Fruit fly (Drosophila melanogaster) whole organism, prepupa: ENCODE measurements around the gene CG43121.

Source experiments
- Blimp-1 ChIP-seq: fragments of 200-800 bp; sonication (Bioruptor generic); optimal IDR thresholded peaks from 3 replicates; lab custom pipeline; 2017; ENCODE audit warnings: missing biosample characterization, missing genetic modification characterization, mild to moderate bottlenecking, moderate library complexity, missing genetic modification reagents
- CG10631 ChIP-seq: fragments of 200-800 bp; sonication (Bioruptor generic); optimal IDR thresholded peaks from 2 replicates; lab custom pipeline; 2016; ENCODE audit warnings: missing biosample characterization, missing genetic modification characterization
- CG11294 ChIP-seq: fragments of 200-800 bp; sonication (Bioruptor generic); IDR thresholded peaks from 2 replicates; pipeline ENCODE4 v1.3.6; 2022; ENCODE audit warnings: missing biosample characterization, missing genetic modification characterization
- CG11762 ChIP-seq: fragments of 200-800 bp; sonication (Bioruptor generic); optimal IDR thresholded peaks from 3 replicates; lab custom pipeline; 2016; ENCODE audit warnings: missing biosample characterization, missing genetic modification characterization; ENCODE audit not compliant: insufficient read depth
- CG11902 ChIP-seq: fragments of 200-800 bp; sonication (Bioruptor generic); optimal IDR thresholded peaks from 3 replicates; lab custom pipeline; 2016; ENCODE audit warnings: missing biosample characterization, missing genetic modification characterization
- CG15336 ChIP-seq: fragments of 200-800 bp; sonication (Bioruptor generic); IDR thresholded peaks from 2 replicates; pipeline ENCODE4 v1.3.6; 2022; ENCODE audit warnings: missing biosample characterization, missing genetic modification characterization
- CG3032 ChIP-seq: fragments of 200-800 bp; optimal IDR thresholded peaks from 2 replicates; lab custom pipeline; 2019; ENCODE audit warnings: missing biosample characterization, mild to moderate bottlenecking, missing genetic modification characterization, moderate library complexity
- CG31627 ChIP-seq: fragments of 200-800 bp; sonication (Bioruptor generic); optimal IDR thresholded peaks from 3 replicates; lab custom pipeline; 2016; ENCODE audit warnings: missing biosample characterization, missing genetic modification characterization
- CG32006 ChIP-seq: fragments of 200-800 bp; sonication (Bioruptor generic); optimal IDR thresholded peaks from 3 replicates; lab custom pipeline; 2017; ENCODE audit warnings: missing biosample characterization, mild to moderate bottlenecking, missing genetic modification characterization
- CG34406 ChIP-seq: fragments of 200-800 bp; sonication (Bioruptor generic); optimal IDR thresholded peaks from 3 replicates; lab custom pipeline; 2016; ENCODE audit warnings: missing biosample characterization, missing genetic modification characterization
- CG3919 ChIP-seq: fragments of 200-800 bp; sonication (Bioruptor generic); optimal IDR thresholded peaks from 3 replicates; lab custom pipeline; 2016; ENCODE audit warnings: missing biosample characterization, missing genetic modification characterization
- CG4318 ChIP-seq: fragments of 200-800 bp; sonication (Bioruptor generic); optimal IDR thresholded peaks from 3 replicates; lab custom pipeline; 2017; ENCODE audit warnings: missing biosample characterization, mild to moderate bottlenecking, missing genetic modification characterization
- CG6276 ChIP-seq: fragments of 200-800 bp; sonication (Bioruptor generic); optimal IDR thresholded peaks from 2 replicates; lab custom pipeline; 2017; ENCODE audit warnings: missing biosample characterization, mild to moderate bottlenecking, missing genetic modification characterization
- CG6792 ChIP-seq: fragments of 200-800 bp; sonication (Bioruptor generic); optimal IDR thresholded peaks from 3 replicates; lab custom pipeline; 2016; ENCODE audit warnings: missing biosample characterization, missing genetic modification characterization
- CG6854 ChIP-seq: fragments of 200-800 bp; sonication (Bioruptor generic); optimal IDR thresholded peaks from 2 replicates; lab custom pipeline; 2017; ENCODE audit warnings: missing biosample characterization, mild to moderate bottlenecking, missing genetic modification characterization
- CG8119 ChIP-seq: fragments of 200-800 bp; sonication (Bioruptor generic); IDR thresholded peaks from 3 replicates; pipeline ENCODE4 v1.3.6; 2022; ENCODE audit warnings: missing biosample characterization, missing genetic modification characterization
- CG8319 ChIP-seq: fragments of 200-800 bp; sonication (Bioruptor generic); optimal IDR thresholded peaks from 3 replicates; lab custom pipeline; 2016; ENCODE audit warnings: missing biosample characterization, missing genetic modification characterization
- CG9139 ChIP-seq: fragments of 200-800 bp; sonication (Bioruptor generic); optimal IDR thresholded peaks from 3 replicates; lab custom pipeline; 2017; ENCODE audit warnings: missing biosample characterization, mild to moderate bottlenecking, missing genetic modification characterization
- Eip78C ChIP-seq: fragments of 200-800 bp; sonication (Bioruptor generic); peaks from one replicate; lab custom pipeline; 2016; ENCODE audit warnings: missing biosample characterization, missing genetic modification characterization
- Ets21C ChIP-seq: fragments of 200-800 bp; sonication (Bioruptor generic); optimal IDR thresholded peaks from 3 replicates; lab custom pipeline; 2016; ENCODE audit warnings: missing biosample characterization, missing genetic modification characterization
- Ets96B ChIP-seq: fragments of 200-800 bp; optimal IDR thresholded peaks from 2 replicates; lab custom pipeline; 2019; ENCODE audit warnings: missing biosample characterization, mild to moderate bottlenecking, missing genetic modification characterization, moderate library complexity
- Gug ChIP-seq: fragments of 200-800 bp; sonication (Bioruptor generic); IDR thresholded peaks from 2 replicates; pipeline ENCODE4 v1.3.6; 2022; ENCODE audit warnings: missing biosample characterization, missing genetic modification characterization
- Hr38 ChIP-seq: sonication (Bioruptor generic); optimal IDR thresholded peaks from 2 replicates; lab custom pipeline; 2016; ENCODE audit warnings: missing biosample characterization, missing genetic modification characterization
- Hr39 ChIP-seq: fragments of 200-800 bp; sonication (Bioruptor generic); optimal IDR thresholded peaks from 2 replicates; lab custom pipeline; 2016; ENCODE audit warnings: missing biosample characterization, missing genetic modification characterization
- Hr4 ChIP-seq: fragments of 200-800 bp; sonication (Bioruptor generic); optimal IDR thresholded peaks from 3 replicates; lab custom pipeline; 2016; ENCODE audit warnings: missing biosample characterization, missing genetic modification characterization
- Met ChIP-seq: fragments of 200-800 bp; sonication (Bioruptor generic); optimal IDR thresholded peaks from 3 replicates; lab custom pipeline; 2016; ENCODE audit warnings: missing biosample characterization, missing genetic modification characterization
- OdsH ChIP-seq: fragments of 200-800 bp; sonication (Bioruptor generic); optimal IDR thresholded peaks from 3 replicates; lab custom pipeline; 2016; ENCODE audit warnings: missing biosample characterization, missing genetic modification characterization
- Smox ChIP-seq: fragments of 200-800 bp; sonication (Bioruptor generic); optimal IDR thresholded peaks from 3 replicates; lab custom pipeline; 2016; ENCODE audit warnings: missing biosample characterization, missing genetic modification characterization
- Sox102F ChIP-seq: fragments of 200-800 bp; sonication (Bioruptor generic); optimal IDR thresholded peaks from 2 replicates; lab custom pipeline; 2016; ENCODE audit warnings: missing biosample characterization, mild to moderate bottlenecking, missing genetic modification characterization
- Sox14 ChIP-seq: fragments of 200-800 bp; sonication (Bioruptor generic); optimal IDR thresholded peaks from 3 replicates; lab custom pipeline; 2016; ENCODE audit warnings: missing biosample characterization, missing genetic modification characterization
- Sox15 ChIP-seq: fragments of 200-800 bp; sonication (Bioruptor generic); optimal IDR thresholded peaks from 3 replicates; lab custom pipeline; 2016; ENCODE audit warnings: missing biosample characterization, missing genetic modification characterization
- achi ChIP-seq: fragments of 200-800 bp; sonication (Bioruptor generic); optimal IDR thresholded peaks from 3 replicates; lab custom pipeline; 2016; ENCODE audit warnings: missing biosample characterization, missing genetic modification characterization
- acj6 ChIP-seq: fragments of 200-800 bp; sonication (Bioruptor generic); optimal IDR thresholded peaks from 3 replicates; lab custom pipeline; 2016; ENCODE audit warnings: missing biosample characterization, missing genetic modification characterization
- cyc ChIP-seq: fragments of 200-800 bp; sonication (Bioruptor generic); optimal IDR thresholded peaks from 3 replicates; lab custom pipeline; 2016; ENCODE audit warnings: missing biosample characterization, missing genetic modification characterization
- dac ChIP-seq: fragments of 200-800 bp; sonication (Bioruptor generic); optimal IDR thresholded peaks from 2 replicates; lab custom pipeline; 2017; ENCODE audit warnings: missing biosample characterization, mild to moderate bottlenecking, missing genetic modification characterization
- dsx ChIP-seq: fragments of 200-800 bp; optimal IDR thresholded peaks from 3 replicates; lab custom pipeline; 2019; ENCODE audit warnings: missing biosample characterization, mild to moderate bottlenecking, missing genetic modification characterization, moderate library complexity; ENCODE audit not compliant: poor library complexity, severe bottlenecking
- eg ChIP-seq: fragments of 200-800 bp; sonication (Bioruptor generic); IDR thresholded peaks from 3 replicates; pipeline ENCODE4 v1.3.6; 2022; ENCODE audit warnings: missing biosample characterization, missing genetic modification characterization
- esn ChIP-seq: fragments of 200-800 bp; sonication (Bioruptor generic); optimal IDR thresholded peaks from 2 replicates; lab custom pipeline; 2016; ENCODE audit warnings: missing biosample characterization, mild to moderate bottlenecking, missing genetic modification characterization, moderate library complexity
- fd59A ChIP-seq: fragments of 200-800 bp; sonication (Bioruptor generic); optimal IDR thresholded peaks from 2 replicates; lab custom pipeline; 2017; ENCODE audit warnings: missing biosample characterization, mild to moderate bottlenecking, missing genetic modification characterization, missing genetic modification reagents
- fd85E ChIP-seq: fragments of 200-800 bp; sonication (Bioruptor generic); optimal IDR thresholded peaks from 3 replicates; lab custom pipeline; 2016; ENCODE audit warnings: missing biosample characterization, missing genetic modification characterization
- fkh ChIP-seq: fragments of 200-800 bp; sonication (Bioruptor generic); optimal IDR thresholded peaks from 3 replicates; lab custom pipeline; 2017; ENCODE audit warnings: missing biosample characterization, mild to moderate bottlenecking, missing genetic modification characterization, moderate library complexity
- net ChIP-seq: fragments of 200-800 bp; sonication (Bioruptor generic); optimal IDR thresholded peaks from 3 replicates; lab custom pipeline; 2016; ENCODE audit warnings: missing biosample characterization, missing genetic modification characterization
- pdm3 ChIP-seq: fragments of 200-800 bp; sonication (Bioruptor generic); optimal IDR thresholded peaks from 3 replicates; lab custom pipeline; 2016; ENCODE audit warnings: missing biosample characterization, missing genetic modification characterization
- salr ChIP-seq, 2 experiments: fragments of 200-800 bp; sonication (Bioruptor generic); optimal IDR thresholded peaks; 3 replicates each; lab custom pipeline; 2016 to 2018; ENCODE audit warnings: missing biosample characterization in 2 of 2, missing genetic modification characterization in 2 of 2, mild to moderate bottlenecking in 1 of 2
- spab ChIP-seq: fragments of 200-800 bp; sonication (Bioruptor generic); optimal IDR thresholded peaks from 2 replicates; lab custom pipeline; 2017; ENCODE audit warnings: missing biosample characterization, mild to moderate bottlenecking, missing genetic modification characterization, missing genetic modification reagents
- ss ChIP-seq, 2 experiments: fragments of 200-800 bp; sonication (Bioruptor generic); optimal IDR thresholded peaks; 2 replicates in 1 of 2; 3 replicates in 1 of 2; lab custom pipeline; 2017 to 2018; ENCODE audit warnings: mild to moderate bottlenecking in 2 of 2, missing biosample characterization in 2 of 2, missing genetic modification characterization in 2 of 2, moderate library complexity in 1 of 2
- svp ChIP-seq: fragments of 200-800 bp; sonication (Bioruptor generic); peaks from one replicate; lab custom pipeline; 2016; ENCODE audit warnings: missing biosample characterization, missing genetic modification characterization
- vri ChIP-seq: fragments of 200-800 bp; sonication (Bioruptor generic); optimal IDR thresholded peaks from 3 replicates; lab custom pipeline; 2016; ENCODE audit warnings: missing biosample characterization, mild to moderate bottlenecking, missing genetic modification characterization

The CG43121 gene

dm6 chr3L:14641969-14642485 is 30.2 kb downstream of the CG43121 start:
- TF ChIP-seq CG10631 (GFP tag; lab: Kevin White, UChicago), result no peak

DNA sequence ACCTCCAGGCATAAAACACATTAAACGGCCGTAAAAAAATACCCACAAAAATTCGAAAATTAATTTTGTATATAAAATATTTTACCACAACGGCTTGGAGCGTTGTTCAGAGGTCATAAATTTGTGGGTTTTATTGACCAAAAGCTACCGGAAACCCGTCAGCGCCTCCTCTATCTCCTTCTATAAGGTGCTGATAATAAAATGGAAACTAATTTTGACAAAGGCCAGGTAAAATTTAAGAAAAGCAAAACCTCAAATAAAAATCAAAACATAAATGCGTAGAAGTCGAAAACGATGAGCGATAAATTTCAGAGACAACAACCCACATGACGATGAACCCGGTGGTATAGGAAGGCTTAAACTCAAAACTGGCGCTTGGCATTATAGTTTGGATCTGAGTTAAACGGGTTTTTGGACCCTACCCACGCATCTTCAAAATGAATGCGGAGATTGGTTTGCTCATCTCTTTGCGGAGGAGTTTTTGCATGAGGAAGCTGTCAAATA is 31.4 kb downstream of the CG43121 start:
- TF ChIP-seq Eip78C (GFP tag; lab: Kevin White, UChicago) (peak; percentile 54), ss (GFP tag; optimal IDR thresholded peaks at IDR 0.05; lab: Kevin White, UChicago) (no peak)

DNA sequence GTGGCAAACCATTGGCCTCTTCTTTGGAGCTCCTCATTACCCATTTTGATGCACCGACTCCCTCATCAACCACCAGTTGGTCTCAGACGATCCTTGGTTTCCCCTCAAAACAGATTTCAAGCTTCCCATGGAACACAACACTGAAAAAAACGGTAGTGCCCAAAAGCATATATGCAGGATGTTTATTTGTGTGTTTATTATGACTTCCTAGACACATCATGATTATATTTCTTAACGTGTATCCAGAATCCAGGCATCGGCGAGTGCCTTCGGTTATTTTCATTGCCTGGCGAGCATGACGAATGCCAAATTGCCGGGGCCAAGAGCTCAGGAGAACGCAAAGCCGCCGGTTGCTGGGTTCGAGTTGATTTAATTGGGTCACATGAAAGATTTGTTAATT is 32.5 kb downstream of the CG43121 start:
- TF ChIP-seq Sox15 (GFP tag; lab: Kevin White, UChicago) (no peak), salr (GFP tag; optimal IDR thresholded peaks at IDR 0.05; lab: Kevin White, UChicago) (peak in 1 of 2 experiments; percentile 3), pdm3 (GFP tag; lab: Kevin White, UChicago) (no peak), Blimp-1 (GFP tag; lab: Kevin White, UChicago) (no peak), dsx (GFP tag; lab: Kevin White, UChicago) (peak; percentile 21), CG11294 (GFP tag; lab: Robert Waterston, UW) (no peak), CG10631 (GFP tag; lab: Kevin White, UChicago) (no peak), Sox14 (GFP tag; lab: Kevin White, UChicago) (no peak), Met (GFP tag; lab: Kevin White, UChicago) (no peak), CG3032 (tag; lab: Kevin White, UChicago) (peak; percentile 44), CG11762 (GFP tag; lab: Kevin White, UChicago) (no peak), spab (GFP tag; lab: Kevin White, UChicago) (peak; percentile 6), esn (GFP tag; lab: Kevin White, UChicago) (no peak), fkh (GFP tag; lab: Kevin White, UChicago) (no peak), vri (GFP tag; lab: Kevin White, UChicago) (no peak), Hr39 (GFP tag; lab: Kevin White, UChicago) (no peak), CG8119 (GFP tag; lab: Robert Waterston, UW) (no peak), CG8319 (no peak), cyc (GFP tag; lab: Kevin White, UChicago) (no peak), Sox102F (GFP tag; lab: Kevin White, UChicago) (no peak), CG9139 (GFP tag; lab: Kevin White, UChicago) (no peak), net (GFP tag; lab: Kevin White, UChicago) (no peak), eg (GFP tag; lab: Robert Waterston, UW) (no peak), acj6 (GFP tag; lab: Kevin White, UChicago) (no peak), fd59A (no peak), ss (GFP tag; optimal IDR thresholded peaks at IDR 0.05; lab: Kevin White, UChicago) (peak in 1 of 2 experiments; percentile 1), Ets21C (no peak), CG6792 (GFP tag; lab: Kevin White, UChicago) (no peak), CG31627 (GFP tag; lab: Kevin White, UChicago) (no peak), CG4318 (GFP tag; lab: Kevin White, UChicago) (no peak), Ets96B (tag; lab: Kevin White, UChicago) (peak; percentile 30), Smox (GFP tag; lab: Kevin White, UChicago) (no peak), achi (GFP tag; lab: Kevin White, UChicago) (no peak), dac (no peak), svp (GFP tag; lab: Kevin White, UChicago) (no peak), Eip78C (GFP tag; lab: Kevin White, UChicago) (peak; percentile 79), CG34406 (GFP tag; lab: Kevin White, UChicago) (no peak), CG11902 (GFP tag; lab: Kevin White, UChicago) (no peak), CG32006 (no peak), CG3919 (GFP tag; lab: Kevin White, UChicago) (no peak), OdsH (GFP tag; lab: Kevin White, UChicago) (no peak), Hr4 (GFP tag; lab: Kevin White, UChicago) (no peak), CG6276 (no peak), CG6854 (GFP tag; lab: Kevin White, UChicago) (no peak), CG15336 (GFP tag; lab: Robert Waterston, UW) (no peak), Gug (GFP tag; lab: Robert Waterston, UW) (no peak), Hr38 (no peak), fd85E (no peak)
